Worm (Caenorhabditis elegans) whole organism, midembryonic: Measurements from ENCODE around the gene T04G9.4.

Source experiments
- cog-1 ChIP-seq: sonication (generic microtip); optimal IDR thresholded peaks from 2 replicates; lab custom pipeline; 2016; ENCODE audit warnings: missing genetic modification characterization, missing compliant biosample characterization
- flt-1 ChIP-seq: fragments of 200-800 bp; sonication (Bioruptor generic); IDR thresholded peaks from 2 replicates; pipeline ENCODE4 v1.3.6; 2022; ENCODE audit warnings: missing genetic modification characterization, missing compliant biosample characterization
- klf-2 ChIP-seq: fragments of 200-800 bp; sonication (Bioruptor generic); conservative IDR thresholded peaks from 2 replicates; pipeline ENCODE4 v1.3.6; 2022; ENCODE audit warnings: missing genetic modification reagents, missing genetic modification characterization, missing compliant biosample characterization
- ref-1 ChIP-seq: fragments of 200-800 bp; sonication (Bioruptor generic); conservative IDR thresholded peaks from 2 replicates; pipeline ENCODE4 v1.3.6; 2022; ENCODE audit warnings: missing genetic modification reagents, missing genetic modification characterization, missing compliant biosample characterization
- ztf-23 ChIP-seq: fragments of 200-800 bp; sonication (Bioruptor generic); IDR thresholded peaks from 2 replicates; pipeline ENCODE4 v1.3.6; 2022; ENCODE audit warnings: missing genetic modification reagents, missing genetic modification characterization, missing compliant biosample characterization
- ztf-29 ChIP-seq: fragments of 200-800 bp; sonication (Bioruptor generic); IDR thresholded peaks from 2 replicates; pipeline ENCODE4 v1.3.6; 2022; ENCODE audit warnings: missing genetic modification reagents, missing genetic modification characterization, missing compliant biosample characterization

ce11 chrX:785368-785767 is 13.1 kb downstream of the T04G9.4 start:
- TF ChIP-seq klf-2 (GFP tag; lab: Robert Waterston, UW) (no peak), ztf-29 (no peak), flt-1 (GFP tag; lab: Robert Waterston, UW) (no peak), ztf-23 (GFP tag; lab: Robert Waterston, UW) (no peak), cog-1 (no peak), ref-1 (GFP tag; lab: Robert Waterston, UW) (no peak)
